Fruit fly (Drosophila melanogaster) Kc167 (cell line): Measurements from ENCODE around the gene CG4896.

Experiments
- Sin3A ChIP-seq: fragments of >200 bp; optimal IDR thresholded peaks from 2 replicates; lab custom pipeline; 2018; ENCODE audit warnings: missing external identifiers
- psq ChIP-seq: fragments of >200 bp; optimal IDR thresholded peaks from 2 replicates; lab custom pipeline; 2017; ENCODE audit warnings: missing external identifiers

DNA sequence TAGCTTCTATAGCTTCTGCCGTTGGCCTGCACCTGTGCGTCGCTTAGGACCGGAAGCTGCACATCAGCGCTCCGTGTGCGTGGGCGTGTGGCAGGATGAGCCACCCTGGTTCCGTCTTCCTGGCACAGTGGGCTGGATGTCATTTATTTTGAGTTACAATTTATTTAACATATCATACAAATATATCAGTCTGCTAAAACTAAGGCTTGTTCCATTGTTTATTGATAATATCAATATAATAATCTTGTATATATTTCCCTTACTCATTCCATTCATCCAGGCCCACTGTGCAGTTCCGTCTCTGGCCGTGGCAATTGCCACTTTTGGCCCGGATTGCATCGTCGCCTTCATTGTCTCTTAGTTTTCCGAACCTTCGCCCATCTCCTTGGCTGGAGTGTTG, 37.0 kb downstream of the CG4896 start:
- TF ChIP-seq Sin3A (lab: Kevin White, UChicago) = no peak
- TF ChIP-seq psq (lab: Kevin White, UChicago) = no peak
